Fruit fly (Drosophila melanogaster): ENCODE measurements around the gene yem.

The yem gene

DNA sequence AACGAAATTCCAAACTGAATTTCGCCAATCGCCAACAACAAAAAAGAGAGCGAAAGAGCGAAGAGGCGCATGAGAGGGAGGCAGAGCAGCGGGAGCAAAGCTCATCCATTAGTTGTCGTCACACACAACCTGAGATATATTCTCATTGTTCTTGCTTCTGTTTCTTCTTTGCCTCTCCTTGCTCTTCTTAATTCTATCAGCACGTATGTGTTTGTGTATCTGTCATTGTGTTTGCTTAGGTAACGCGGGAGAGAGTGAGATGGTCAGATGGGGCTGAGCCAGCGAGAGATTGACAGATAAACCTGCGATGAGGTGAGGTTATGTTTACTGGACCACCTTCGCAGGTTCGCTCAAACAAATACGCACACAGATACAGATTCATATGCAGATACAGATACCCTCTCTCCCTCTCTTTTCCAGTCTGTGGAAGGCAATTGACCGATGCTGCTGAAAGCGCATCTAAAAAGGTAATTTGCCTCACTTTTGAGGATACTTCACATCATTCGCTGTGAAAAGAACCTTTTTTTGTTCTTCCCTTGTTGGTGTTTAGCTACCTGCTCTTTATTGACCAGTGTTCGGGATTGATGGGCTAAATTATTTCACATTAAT, 48.6 kb downstream of the yem start (continued):
- no peak for TF ChIP-seq eyg (GFP tag; optimal IDR thresholded peaks at IDR 0.05)
- no peak for TF ChIP-seq gt (GFP tag; IDR thresholded peaks at IDR 0.05)
- TF ChIP-seq emc (GFP tag; optimal IDR thresholded peaks at IDR 0.05) = no peak
- no peak for TF ChIP-seq aop (GFP tag; IDR thresholded peaks at IDR 0.05)
- TF ChIP-seq CG14667 (GFP tag; IDR thresholded peaks at IDR 0.05) = no peak
- TF ChIP-seq oc (tag; optimal IDR thresholded peaks at IDR 0.05) = no peak
- TF ChIP-seq pzg (GFP tag; optimal IDR thresholded peaks at IDR 0.05) = no peak
- TF ChIP-seq Dref (GFP tag; IDR thresholded peaks at IDR 0.05) = no peak
- no peak for TF ChIP-seq CG10267 (tag; optimal IDR thresholded peaks at IDR 0.05)
- TF ChIP-seq scrt (GFP tag; optimal IDR thresholded peaks at IDR 0.05) = no peak
- peak; percentile 10 for TF ChIP-seq nerfin-1 (tag; optimal IDR thresholded peaks at IDR 0.05)
- TF ChIP-seq CG16863 (GFP tag; optimal IDR thresholded peaks at IDR 0.05) = no peak
- no peak for TF ChIP-seq gce (GFP tag; IDR thresholded peaks at IDR 0.05)
- no peak for TF ChIP-seq Dbx (GFP tag; IDR thresholded peaks at IDR 0.05)
- no peak for TF ChIP-seq tio (GFP tag; optimal IDR thresholded peaks at IDR 0.05)
- no peak for TF ChIP-seq ssp (GFP tag; IDR thresholded peaks at IDR 0.05)
- no peak for TF ChIP-seq ara (GFP tag; IDR thresholded peaks at IDR 0.05)
- no peak for TF ChIP-seq CG14860 (GFP tag; IDR thresholded peaks at IDR 0.05; ENCODE audit: partially characterized antibody)
- no peak for TF ChIP-seq CG33213 (GFP tag; optimal IDR thresholded peaks at IDR 0.05)
- no peak for TF ChIP-seq trem (tag; optimal IDR thresholded peaks at IDR 0.05)
- no peak for TF ChIP-seq D (optimal IDR thresholded peaks at IDR 0.05)
- TF ChIP-seq D (GFP tag; optimal IDR thresholded peaks at IDR 0.05) = no peak
- TF ChIP-seq fd96Cb (tag; optimal IDR thresholded peaks at IDR 0.05) = no peak
- TF ChIP-seq eve (GFP tag; optimal IDR thresholded peaks at IDR 0.05) = no peak
- no peak for TF ChIP-seq CG4707 (GFP tag; optimal IDR thresholded peaks at IDR 0.05)
- TF ChIP-seq CG31365 (tag; optimal IDR thresholded peaks at IDR 0.05) = no peak
- no peak for TF ChIP-seq croc (GFP tag; conservative IDR thresholded peaks at IDR 0.05)
- no peak for TF ChIP-seq CG8089 (GFP tag; optimal IDR thresholded peaks at IDR 0.05)
- TF ChIP-seq CG16813 (GFP tag; IDR thresholded peaks at IDR 0.05; ENCODE audit: partially characterized antibody) = no peak
- TF ChIP-seq ftz-f1 (GFP tag; optimal IDR thresholded peaks at IDR 0.05) = no peak
- TF ChIP-seq tin (GFP tag; optimal IDR thresholded peaks at IDR 0.05) = no peak
- no peak for TF ChIP-seq HLH3B (GFP tag; IDR thresholded peaks at IDR 0.05)
- TF ChIP-seq sug (tag; optimal IDR thresholded peaks at IDR 0.05) = peak; percentile 77
- TF ChIP-seq CG7786 (GFP tag; optimal IDR thresholded peaks at IDR 0.05) = no peak
- TF ChIP-seq HHEX (GFP tag; optimal IDR thresholded peaks at IDR 0.05) = peak; percentile 15
- no peak for TF ChIP-seq CTCF (GFP tag; optimal IDR thresholded peaks at IDR 0.05)
- TF ChIP-seq CG43689 (GFP tag; IDR thresholded peaks at IDR 0.05) = no peak
- TF ChIP-seq az2 (GFP tag; optimal IDR thresholded peaks at IDR 0.05) = no peak
- TF ChIP-seq mld (GFP tag; IDR thresholded peaks at IDR 0.05; ENCODE audit: partially characterized antibody) = no peak
- TF ChIP-seq da (GFP tag; optimal IDR thresholded peaks at IDR 0.05) = no peak
- no peak for TF ChIP-seq CG14050 (GFP tag; IDR thresholded peaks at IDR 0.05)
- TF ChIP-seq CG17385 (GFP tag; optimal IDR thresholded peaks at IDR 0.05) = no peak
- no peak for TF ChIP-seq gfzf (GFP tag; optimal IDR thresholded peaks at IDR 0.05)
- no peak for TF ChIP-seq Nf-YA (GFP tag; IDR thresholded peaks at IDR 0.05)
- TF ChIP-seq Hsf (GFP tag; optimal IDR thresholded peaks at IDR 0.05) = no peak
- no peak for TF ChIP-seq NfI (GFP tag; optimal IDR thresholded peaks at IDR 0.05)
- TF ChIP-seq Rx (GFP tag; IDR thresholded peaks at IDR 0.05) = no peak
- TF ChIP-seq dmrt11E (tag; optimal IDR thresholded peaks at IDR 0.05) = no peak
- TF ChIP-seq exex (tag; optimal IDR thresholded peaks at IDR 0.05) = no peak
- TF ChIP-seq CG8281 (tag; optimal IDR thresholded peaks at IDR 0.05) = no peak
- TF ChIP-seq CG7745 (tag; optimal IDR thresholded peaks at IDR 0.05) = no peak
- no peak for TF ChIP-seq TFAM (GFP tag; optimal IDR thresholded peaks at IDR 0.05)

Measured in whole organism, embryonic.